2 worm cellular contexts compared by ENCODE assay signal in genomic region chrX:6637933-6638332, ce11.
TF ChIP-seq lines count a peak whose summit lies in the region.

No protein-coding gene starts in this region.

TF ChIP-seq in whole organism, L4 larva, 104 proteins besides CTCF, POLR2A, EP300 and RAD21:
- TF ChIP-seq pqm-1 (tag; optimal IDR thresholded peaks at IDR 0.05; lab: Kevin White, UChicago) (peak; percentile 25), tag-97 (GFP tag; IDR thresholded peaks at IDR 0.05; lab: Robert Waterston, UW) (no peak), aha-1 (tag; lab: Kevin White, UChicago) (peak; percentile 93)

TF ChIP-seq in whole organism, young adult, 124 proteins besides CTCF, POLR2A, EP300 and RAD21:
- no peak for TF ChIP-seq die-1 (tag; optimal IDR thresholded peaks at IDR 0.05; lab: Kevin White, UChicago)
- TF ChIP-seq bed-2 (GFP tag; IDR thresholded peaks at IDR 0.05; lab: Robert Waterston, UW): no peak
- no peak for TF ChIP-seq nhr-80 (tag; optimal IDR thresholded peaks at IDR 0.05; lab: Kevin White, UChicago)
- TF ChIP-seq nhr-120 (GFP tag; IDR thresholded peaks at IDR 0.05; lab: Robert Waterston, UW): peak; percentile 72; the same call in 1 of the 2 replicates
- TF ChIP-seq attf-6 (GFP tag; IDR thresholded peaks at IDR 0.05; lab: Robert Waterston, UW): no peak
TF ChIP-seq in whole organism, young adult: peak in this region for 1.
